Fruit fly (Drosophila melanogaster): Measurements from ENCODE around the gene Taf12.

The Taf12 gene

dm6 chr3R:11678016-11678415 is 1.5 kb downstream of the Taf12 start, which contains the start of gene CG18476 (continued):
- peak; percentile 91 for TF ChIP-seq Oli (tag; optimal IDR thresholded peaks at IDR 0.05)
- peak; percentile 92 for TF ChIP-seq CG13296 (GFP tag; optimal IDR thresholded peaks at IDR 0.05)
- peak; percentile 94 for TF ChIP-seq CG14710 (tag; optimal IDR thresholded peaks at IDR 0.05)
- peak; percentile 96 for TF ChIP-seq dysf (GFP tag; IDR thresholded peaks at IDR 0.05)
- TF ChIP-seq Nf-YB (GFP tag; optimal IDR thresholded peaks at IDR 0.05): peak; percentile 73
- TF ChIP-seq psq (GFP tag; optimal IDR thresholded peaks at IDR 0.05): peak; percentile 51
- TF ChIP-seq CG1024 (GFP tag; IDR thresholded peaks at IDR 0.05): peak; percentile 79
- TF ChIP-seq CG18011 (GFP tag; optimal IDR thresholded peaks at IDR 0.05): peak; percentile 64
- peak; percentile 95 for TF ChIP-seq ranshi (GFP tag; IDR thresholded peaks at IDR 0.05)
- no peak for TF ChIP-seq aop (GFP tag; IDR thresholded peaks at IDR 0.05)
- peak; percentile 93 for TF ChIP-seq al (GFP tag; IDR thresholded peaks at IDR 0.05)
- TF ChIP-seq Deaf1 (tag; optimal IDR thresholded peaks at IDR 0.05): peak; percentile 77
- peak; percentile 86 for TF ChIP-seq CG31224 (GFP tag; IDR thresholded peaks at IDR 0.05)
- TF ChIP-seq eyg (GFP tag; optimal IDR thresholded peaks at IDR 0.05): peak; percentile 12
- peak; percentile 78 for TF ChIP-seq pho (GFP tag; optimal IDR thresholded peaks at IDR 0.05)
- TF ChIP-seq CG14667 (GFP tag; IDR thresholded peaks at IDR 0.05): peak; percentile 88
- TF ChIP-seq Ada2b (GFP tag; IDR thresholded peaks at IDR 0.05): peak; percentile 96
- peak; percentile 75 for TF ChIP-seq D19B (GFP tag; optimal IDR thresholded peaks at IDR 0.05)
- peak; percentile 93 for TF ChIP-seq Fer3 (tag; optimal IDR thresholded peaks at IDR 0.05)
- peak; percentile 91 for TF ChIP-seq Rx (GFP tag; IDR thresholded peaks at IDR 0.05)
- TF ChIP-seq emc (GFP tag; optimal IDR thresholded peaks at IDR 0.05): peak; percentile 42
- TF ChIP-seq pfk (GFP tag; optimal IDR thresholded peaks at IDR 0.05): no peak
- TF ChIP-seq CG13424 (tag; optimal IDR thresholded peaks at IDR 0.05): peak; percentile 95
- TF ChIP-seq CG8359 (GFP tag; optimal IDR thresholded peaks at IDR 0.05; ENCODE audit: borderline replicate concordance): peak; percentile 73
- no peak for TF ChIP-seq prd (optimal IDR thresholded peaks at IDR 0.05)
- peak; percentile 96 for TF ChIP-seq prd (GFP tag; IDR thresholded peaks at IDR 0.05)
- peak; percentile 77 for TF ChIP-seq CG12942 (GFP tag; optimal IDR thresholded peaks at IDR 0.05)
- peak; percentile 37 for TF ChIP-seq pnt (GFP tag; optimal IDR thresholded peaks at IDR 0.05)
- no peak for TF ChIP-seq usp (GFP tag; optimal IDR thresholded peaks at IDR 0.05)
- TF ChIP-seq nerfin-1 (tag; optimal IDR thresholded peaks at IDR 0.05): peak; percentile 90
- no peak for TF ChIP-seq tio (GFP tag; optimal IDR thresholded peaks at IDR 0.05)
- peak; percentile 88 for TF ChIP-seq CG7556 (GFP tag; optimal IDR thresholded peaks at IDR 0.05)
- TF ChIP-seq CG8765 (GFP tag; IDR thresholded peaks at IDR 0.05): peak; percentile 82
- TF ChIP-seq fd102C (GFP tag; optimal IDR thresholded peaks at IDR 0.05): peak; percentile 6
- TF ChIP-seq CG15514 (GFP tag; optimal IDR thresholded peaks at IDR 0.05): peak; percentile 77
- TF ChIP-seq salm (tag; optimal IDR thresholded peaks at IDR 0.05): peak; percentile 85
- TF ChIP-seq chif (GFP tag; optimal IDR thresholded peaks at IDR 0.05): peak; percentile 46 to 74
- TF ChIP-seq CG42726 (GFP tag; IDR thresholded peaks at IDR 0.05; ENCODE audit: partially characterized antibody): no peak
- TF ChIP-seq H2.0 (GFP tag; IDR thresholded peaks at IDR 0.05): peak; percentile 94
- TF ChIP-seq mld (GFP tag; IDR thresholded peaks at IDR 0.05; ENCODE audit: partially characterized antibody): no peak
- TF ChIP-seq Bgb (GFP tag; IDR thresholded peaks at IDR 0.05; ENCODE audit: partially characterized antibody): no peak
- TF ChIP-seq Optix (GFP tag; IDR thresholded peaks at IDR 0.05): no peak
- TF ChIP-seq CG8388 (GFP tag; optimal IDR thresholded peaks at IDR 0.05): peak; percentile 91
- TF ChIP-seq Dref (GFP tag; IDR thresholded peaks at IDR 0.05): no peak
- TF ChIP-seq gro (GFP tag; optimal IDR thresholded peaks at IDR 0.05): peak; percentile 80
- TF ChIP-seq sob (GFP tag; IDR thresholded peaks at IDR 0.05): peak; percentile 95
- no peak; the same call in 1 of the 2 replicates for TF ChIP-seq Scr (GFP tag; IDR thresholded peaks at IDR 0.05; ENCODE audit: partially characterized antibody)
- peak; percentile 71 for TF ChIP-seq chn (GFP tag; optimal IDR thresholded peaks at IDR 0.05)
- peak; percentile 80 for TF ChIP-seq CG6765 (GFP tag; optimal IDR thresholded peaks at IDR 0.05)
- peak; percentile 91 for TF ChIP-seq esg (GFP tag; conservative IDR thresholded peaks at IDR 0.05)
- TF ChIP-seq chinmo (GFP tag; IDR thresholded peaks at IDR 0.05; ENCODE audit: partially characterized antibody): no peak

All from whole organism, embryonic.